Worm (Caenorhabditis elegans) whole organism, late embryonic: ENCODE measurements around the gene Y54G2A.37.

ENCODE experiments used
- ama-1 ChIP-seq: fragments of 150-350 bp; optimal IDR thresholded peaks from 2 replicates; lab custom pipeline; 2014
- ceh-22 ChIP-seq: sonication (generic microtip); optimal IDR thresholded peaks from 2 replicates; lab custom pipeline; 2017; ENCODE audit warnings: missing biosample characterization, missing genetic modification characterization
- fkh-10 ChIP-seq: fragments of 150-350 bp; optimal IDR thresholded peaks from 2 replicates; lab custom pipeline; 2014; ENCODE audit warnings: missing biosample characterization, missing genetic modification reagents, missing genetic modification characterization

- TF ChIP-seq fkh-10 (no peak), ama-1 (lab: Kevin White, UChicago) (no peak), ceh-22 (no peak)
Observed at ce11 chrIV:2809208-2809607, 11.3 kb upstream of the Y54G2A.37 start, which contains the start of gene Y54G2A.76.
